Worm (Caenorhabditis elegans) whole organism, young adult: Measurements from ENCODE around the gene Y49F6C.6.

Experiments used
- F22D6.2 ChIP-seq: sonication (generic microtip); optimal IDR thresholded peaks from 2 replicates; lab custom pipeline; 2016; ENCODE audit warnings: mild to moderate bottlenecking, missing genetic modification characterization, missing compliant biosample characterization
- Y95B8A.8 ChIP-seq: fragments of 200-800 bp; sonication (Bioruptor generic); IDR thresholded peaks from 2 replicates; pipeline ENCODE4 v1.3.6; 2022; ENCODE audit warnings: missing genetic modification reagents, missing genetic modification characterization, missing compliant biosample characterization
- him-1 ChIP-seq: sonication (generic microtip); optimal IDR thresholded peaks from 2 replicates; lab custom pipeline; 2016; ENCODE audit warnings: missing genotype, missing genetic modification reagents, missing genetic modification characterization, missing compliant biosample characterization
- let-526 ChIP-seq: fragments of 200-800 bp; sonication (Bioruptor generic); IDR thresholded peaks from 2 replicates; pipeline ENCODE4 v1.3.6; 2022; ENCODE audit warnings: missing genetic modification reagents, missing genetic modification characterization, missing compliant biosample characterization
- pbrm-1 ChIP-seq: fragments of 200-800 bp; sonication (Bioruptor generic); IDR thresholded peaks from 2 replicates; pipeline ENCODE4 v1.3.6; 2022; ENCODE audit warnings: missing genetic modification reagents, missing genetic modification characterization, missing compliant biosample characterization
- rpc-1 ChIP-seq, 2 experiments: fragments of 150-350 bp in 1 of 2; sonication (generic microtip) in 1 of 2; optimal IDR thresholded peaks; 2 replicates each; lab custom pipeline; 2014 to 2018; ENCODE audit warnings: missing biosample characterization in 1 of 2, missing genetic modification characterization in 1 of 2, missing genetic modification reagents in 1 of 2, missing genotype in 1 of 2
- ztf-3 ChIP-seq: fragments of 200-800 bp; sonication (Bioruptor generic); optimal IDR thresholded peaks from 2 replicates; lab custom pipeline; 2018; ENCODE audit warnings: mild to moderate bottlenecking, missing genetic modification characterization, missing compliant biosample characterization

DNA sequence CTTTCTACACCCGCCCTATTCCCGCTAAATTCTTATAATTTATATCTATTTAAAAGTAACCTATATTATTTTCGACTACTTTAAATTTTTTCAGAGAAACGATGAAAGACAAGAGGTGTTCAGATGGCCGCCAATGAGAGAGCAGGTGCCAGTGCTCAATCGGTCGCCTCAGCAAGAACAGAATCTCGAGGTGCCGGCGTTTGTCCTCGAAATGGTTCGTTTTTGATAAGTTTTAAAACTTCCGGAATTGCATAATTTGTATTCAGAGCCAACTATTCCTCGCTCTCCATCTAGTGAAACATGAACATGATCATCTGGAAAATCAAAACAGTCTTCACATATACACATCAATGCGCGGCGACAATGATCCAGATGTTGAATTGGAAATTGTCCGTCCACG, 4.0 kb upstream of the Y49F6C.6 start, which contains the start of gene bath-23:
- TF ChIP-seq let-526 (GFP tag; lab: Robert Waterston, UW): no peak
- TF ChIP-seq pbrm-1 (GFP tag; lab: Robert Waterston, UW): no peak
- TF ChIP-seq F22D6.2 (tag; lab: Kevin White, UChicago): no peak
- TF ChIP-seq him-1: no peak
- no peak for TF ChIP-seq rpc-1 (optimal IDR thresholded peaks at IDR 0.05; lab: Kevin White, UChicago)
- TF ChIP-seq rpc-1 (tag; optimal IDR thresholded peaks at IDR 0.05; lab: Kevin White, UChicago): no peak
- TF ChIP-seq Y95B8A.8: no peak
- TF ChIP-seq ztf-3 (GFP tag; lab: Kevin White, UChicago): no peak
